Worm (Caenorhabditis elegans): ENCODE measurements around the gene sdz-21.

Gene sdz-21

ce11 chrIII:5665278-5665677 is 8.4 kb upstream of the sdz-21 start:
- TF ChIP-seq F49E8.2 (tag; optimal IDR thresholded peaks at IDR 0.05; ENCODE audit: insufficient read depth) (no peak), B0336.3 (GFP tag; IDR thresholded peaks at IDR 0.05) (no peak), madf-3 (GFP tag; IDR thresholded peaks at IDR 0.05) (no peak), B0035.1 (tag; optimal IDR thresholded peaks at IDR 0.05) (no peak), cebp-2 (GFP tag; IDR thresholded peaks at IDR 0.05) (no peak), repo-1 (tag; optimal IDR thresholded peaks at IDR 0.05) (no peak), B0019.2 (GFP tag; conservative IDR thresholded peaks at IDR 0.05) (no peak)

ce11 chrIII:5663933-5664332 is 7.1 kb upstream of the sdz-21 start, which contains the start of gene par-3:
par-3 (plus strand) TSS chrIII:5664233.
- TF ChIP-seq nhr-80 (tag; optimal IDR thresholded peaks at IDR 0.05) (peak; percentile 15), Y56A3A.18 (GFP tag; IDR thresholded peaks at IDR 0.05) (no peak), atf-7 (tag; optimal IDR thresholded peaks at IDR 0.05) (no peak)

- TF ChIP-seq dox-1 (GFP tag; IDR thresholded peaks at IDR 0.05), result peak; percentile 86
- peak; percentile 86 for TF ChIP-seq rcor-1 (GFP tag; IDR thresholded peaks at IDR 0.05)
- TF ChIP-seq madf-3 (GFP tag; IDR thresholded peaks at IDR 0.05), result peak; percentile 56; the same call in 1 of the 2 replicates
- TF ChIP-seq snpc-1.1 (tag; optimal IDR thresholded peaks at IDR 0.05; ENCODE audit: insufficient read depth), result peak; percentile 85
- TF ChIP-seq lin-54 (GFP tag; optimal IDR thresholded peaks at IDR 0.05), result peak; percentile 94
- TF ChIP-seq madf-6 (GFP tag; IDR thresholded peaks at IDR 0.05), result peak; percentile 100
- TF ChIP-seq Y53G8AR.9 (GFP tag; conservative IDR thresholded peaks at IDR 0.05), result peak; percentile 83
- peak; percentile 100 for TF ChIP-seq lsl-1 (GFP tag; optimal IDR thresholded peaks at IDR 0.05)
- TF ChIP-seq ceh-91 (GFP tag; IDR thresholded peaks at IDR 0.05), result peak; percentile 97
- TF ChIP-seq ztf-26 (tag; optimal IDR thresholded peaks at IDR 0.05), result no peak
- peak; percentile 39 for TF ChIP-seq ceh-100 (GFP tag; IDR thresholded peaks at IDR 0.05)
- peak; percentile 99 for TF ChIP-seq F33H1.4 (GFP tag; IDR thresholded peaks at IDR 0.05)
- peak in 2 of 3 experiments; percentile 25 to 88 for TF ChIP-seq lin-35 (GFP tag; optimal IDR thresholded peaks at IDR 0.05)
- TF ChIP-seq B0336.3 (GFP tag; IDR thresholded peaks at IDR 0.05), result peak; percentile 65
- peak; percentile 66 for TF ChIP-seq snpc-1.3 (tag; optimal IDR thresholded peaks at IDR 0.05; ENCODE audit: insufficient read depth)
- TF ChIP-seq C17E4.6 (GFP tag; IDR thresholded peaks at IDR 0.05), result peak; percentile 71; the same call in 1 of the 2 replicates
- TF ChIP-seq tbp1 (GFP tag; optimal IDR thresholded peaks at IDR 0.05), result peak; percentile 64
- TF ChIP-seq snpc-3.4 (tag; optimal IDR thresholded peaks at IDR 0.05), result peak; percentile 85
- peak; percentile 84 for TF ChIP-seq hsf-1 (GFP tag; IDR thresholded peaks at IDR 0.05)
- TF ChIP-seq xnd-1 (tag; optimal IDR thresholded peaks at IDR 0.05), result peak; percentile 100
- peak; percentile 72 for TF ChIP-seq attf-6 (GFP tag; IDR thresholded peaks at IDR 0.05)
- TF ChIP-seq hmg-20 (GFP tag; IDR thresholded peaks at IDR 0.05), result no peak
- TF ChIP-seq tlf-1 (GFP tag; optimal IDR thresholded peaks at IDR 0.05), result peak; percentile 82
- TF ChIP-seq dpl-1 (GFP tag; optimal IDR thresholded peaks at IDR 0.05), result peak; percentile 95
- peak; percentile 83 for TF ChIP-seq Y95B8A.8 (GFP tag; IDR thresholded peaks at IDR 0.05)
- no peak for TF ChIP-seq zfh-2 (GFP tag; conservative IDR thresholded peaks at IDR 0.05)
- peak; percentile 59 for TF ChIP-seq snpc-4 (GFP tag; optimal IDR thresholded peaks at IDR 0.05)
- peak in 3 of 4 experiments; percentile 46 to 72 (median 68) for TF ChIP-seq snpc-4 (tag; optimal IDR thresholded peaks at IDR 0.05)
- no peak for TF ChIP-seq egl-18 (GFP tag; IDR thresholded peaks at IDR 0.05)
- peak; percentile 100 for TF ChIP-seq efl-1 (GFP tag; optimal IDR thresholded peaks at IDR 0.05)
- no peak for TF ChIP-seq sdz-38 (tag; optimal IDR thresholded peaks at IDR 0.05)
- TF ChIP-seq Y79H2A.3 (GFP tag; conservative IDR thresholded peaks at IDR 0.05), result 0 out of 2 replicates have a peak, but pooled peaks have one; percentile 48
- TF ChIP-seq B0019.2 (GFP tag; conservative IDR thresholded peaks at IDR 0.05), result peak; percentile 85
- TF ChIP-seq F49E8.2 (tag; optimal IDR thresholded peaks at IDR 0.05; ENCODE audit: insufficient read depth), result peak; percentile 90
- peak; percentile 56 for TF ChIP-seq athp-1 (tag; optimal IDR thresholded peaks at IDR 0.05)
- TF ChIP-seq mel-28 (tag; optimal IDR thresholded peaks at IDR 0.05; ENCODE audit: borderline replicate concordance), result no peak
- TF ChIP-seq egl-44 (GFP tag; IDR thresholded peaks at IDR 0.05), result no peak
- no peak for TF ChIP-seq repo-1 (tag; optimal IDR thresholded peaks at IDR 0.05)
- peak; percentile 93 for TF ChIP-seq D2030.7 (GFP tag; IDR thresholded peaks at IDR 0.05)
Measured at ce11 chrIII:5663521-5663920, 6.7 kb upstream of the sdz-21 start.
